Fruit fly (Drosophila melanogaster) whole organism, embryonic: ENCODE measurements around the gene shf.
A peak's percentile ranks its signal among the peaks of the same experiment; 100 is the strongest.

Experiments used
- CG14050 ChIP-seq: fragments of 200-800 bp; sonication (Bioruptor generic); IDR thresholded peaks from 3 replicates; pipeline ENCODE4 v1.3.6; 2022; ENCODE audit warnings: missing biosample characterization, missing genetic modification characterization
- CG15269 ChIP-seq: fragments of 200-800 bp; sonication (Bioruptor generic); optimal IDR thresholded peaks from 2 replicates; lab custom pipeline; 2018; ENCODE audit warnings: missing biosample characterization, mild to moderate bottlenecking, missing genetic modification characterization, moderate library complexity
- CG17361 ChIP-seq: fragments of 200-800 bp; sonication (Bioruptor generic); IDR thresholded peaks from 3 replicates; pipeline ENCODE4 v1.3.6; 2022; ENCODE audit warnings: missing biosample characterization, missing genetic modification characterization
- CG18011 ChIP-seq: fragments of 200-800 bp; sonication (Bioruptor generic); optimal IDR thresholded peaks from 2 replicates; lab custom pipeline; 2017; ENCODE audit warnings: missing biosample characterization, missing genetic modification characterization, mild to moderate bottlenecking, moderate library complexity, missing genotype
- CG18476 ChIP-seq: fragments of 200-800 bp; sonication (Bioruptor generic); optimal IDR thresholded peaks from 2 replicates; lab custom pipeline; 2016; ENCODE audit warnings: missing biosample characterization, mild to moderate bottlenecking, missing genetic modification characterization
- CG2129 ChIP-seq: fragments of 200-800 bp; sonication (Bioruptor generic); IDR thresholded peaks from 2 replicates; pipeline ENCODE4 v1.3.6; 2022; ENCODE audit warnings: missing biosample characterization, missing genetic modification characterization; ENCODE audit not compliant: partially characterized antibody
- CG31365 ChIP-seq: fragments of 200-800 bp; sonication (Bioruptor generic); optimal IDR thresholded peaks from 2 replicates; lab custom pipeline; 2018; ENCODE audit warnings: missing biosample characterization, mild to moderate bottlenecking, missing genetic modification characterization
- CG31441 ChIP-seq: fragments of 200-800 bp; sonication (Bioruptor generic); IDR thresholded peaks from 2 replicates; pipeline ENCODE4 v1.3.6; 2022; ENCODE audit warnings: missing biosample characterization, missing genetic modification characterization
- CG32767 ChIP-seq: fragments of 200-800 bp; sonication (Bioruptor generic); IDR thresholded peaks from 2 replicates; pipeline ENCODE4 v1.3.6; 2022; ENCODE audit warnings: missing biosample characterization, missing genetic modification characterization
- CG3281 ChIP-seq: fragments of 200-800 bp; sonication (Bioruptor generic); optimal IDR thresholded peaks from 3 replicates; lab custom pipeline; 2017; ENCODE audit warnings: missing biosample characterization, mild to moderate bottlenecking, missing genetic modification characterization
- CG34376 ChIP-seq: fragments of 200-800 bp; sonication (Bioruptor generic); optimal IDR thresholded peaks from 2 replicates; lab custom pipeline; 2018; ENCODE audit warnings: missing biosample characterization, mild to moderate bottlenecking, missing genetic modification characterization
- CG3847 ChIP-seq: fragments of 200-800 bp; sonication (Bioruptor generic); IDR thresholded peaks from 2 replicates; pipeline ENCODE4 v1.3.6; 2022; ENCODE audit warnings: missing biosample characterization, missing genetic modification characterization
- CG4424 ChIP-seq: fragments of 200-800 bp; sonication (Bioruptor generic); optimal IDR thresholded peaks from 3 replicates; lab custom pipeline; 2016; ENCODE audit warnings: missing biosample characterization, missing genetic modification characterization
- CG4820 ChIP-seq: fragments of 200-800 bp; sonication (Bioruptor generic); optimal IDR thresholded peaks from 3 replicates; lab custom pipeline; 2016; ENCODE audit warnings: missing biosample characterization, missing genetic modification characterization
- CG6854 ChIP-seq: fragments of 200-800 bp; sonication (Bioruptor generic); optimal IDR thresholded peaks from 3 replicates; lab custom pipeline; 2017; ENCODE audit warnings: missing biosample characterization, mild to moderate bottlenecking, missing genetic modification characterization
- CG8089 ChIP-seq: fragments of 200-800 bp; sonication (Bioruptor generic); optimal IDR thresholded peaks from 3 replicates; lab custom pipeline; 2016; ENCODE audit warnings: missing biosample characterization, missing genetic modification characterization
- CG8359 ChIP-seq: fragments of 200-800 bp; sonication (Bioruptor generic); optimal IDR thresholded peaks from 2 replicates; lab custom pipeline; 2017; ENCODE audit warnings: missing biosample characterization, mild to moderate bottlenecking, missing genetic modification characterization, borderline replicate concordance
- CG9817 ChIP-seq: fragments of 200-800 bp; sonication (Bioruptor generic); optimal IDR thresholded peaks from 2 replicates; lab custom pipeline; 2018; ENCODE audit warnings: missing biosample characterization, mild to moderate bottlenecking, missing genetic modification characterization, moderate library complexity
- Dip2 ChIP-seq: fragments of 200-800 bp; sonication (Bioruptor generic); IDR thresholded peaks from 2 replicates; pipeline ENCODE4 v1.3.6; 2022; ENCODE audit warnings: missing biosample characterization, missing genetic modification characterization
- Doc3 ChIP-seq: fragments of 200-800 bp; sonication (Bioruptor generic); IDR thresholded peaks from 3 replicates; pipeline ENCODE4 v1.3.6; 2022; ENCODE audit warnings: missing biosample characterization, missing genetic modification characterization; ENCODE audit not compliant: partially characterized antibody
- Drgx ChIP-seq: fragments of 200-800 bp; sonication (Bioruptor generic); IDR thresholded peaks from 2 replicates; pipeline ENCODE4 v1.3.6; 2022; ENCODE audit warnings: missing biosample characterization, missing genetic modification characterization
- MBD-R2 ChIP-seq: fragments of 200-800 bp; sonication (Bioruptor generic); IDR thresholded peaks from 2 replicates; pipeline ENCODE4 v1.3.6; 2022; ENCODE audit warnings: missing biosample characterization, missing genetic modification characterization
- Med ChIP-seq: fragments of 200-800 bp; sonication (Bioruptor generic); peaks from one replicate; lab custom pipeline; 2016; ENCODE audit warnings: missing biosample characterization, missing genetic modification characterization, mild to moderate bottlenecking, inconsistent platforms, moderate library complexity
- Rfx ChIP-seq: fragments of 200-800 bp; sonication (Bioruptor generic); IDR thresholded peaks from 2 replicates; pipeline ENCODE4 v1.3.6; 2022; ENCODE audit warnings: missing biosample characterization, missing genetic modification characterization
- Side ChIP-seq: fragments of 200-800 bp; sonication (Bioruptor generic); optimal IDR thresholded peaks from 2 replicates; lab custom pipeline; 2016; ENCODE audit warnings: missing biosample characterization, missing genetic modification characterization
- Sox100B ChIP-seq: fragments of 200-800 bp; sonication (Bioruptor generic); optimal IDR thresholded peaks from 3 replicates; lab custom pipeline; 2018; ENCODE audit warnings: missing biosample characterization, mild to moderate bottlenecking, missing genetic modification characterization
- bab2 ChIP-seq: fragments of 200-800 bp; sonication (Bioruptor generic); optimal IDR thresholded peaks from 2 replicates; lab custom pipeline; 2016; ENCODE audit warnings: missing biosample characterization, missing genetic modification characterization
- cato ChIP-seq: fragments of 200-800 bp; sonication (Bioruptor generic); optimal IDR thresholded peaks from 2 replicates; lab custom pipeline; 2016; ENCODE audit warnings: missing biosample characterization, missing genetic modification characterization, borderline replicate concordance
- chif ChIP-seq, 2 experiments: fragments of 200-800 bp; sonication (Bioruptor generic); optimal IDR thresholded peaks; 3 replicates each; lab custom pipeline; 2016; ENCODE audit warnings: missing biosample characterization in 2 of 2, missing genetic modification characterization in 2 of 2
- cwo ChIP-seq: fragments of 200-800 bp; sonication (Bioruptor generic); optimal IDR thresholded peaks from 3 replicates; lab custom pipeline; 2017; ENCODE audit warnings: missing biosample characterization, missing genetic modification characterization, mild to moderate bottlenecking, moderate library complexity, missing genetic modification reagents
- en ChIP-seq: fragments of 200-800 bp; sonication (Bioruptor generic); optimal IDR thresholded peaks from 2 replicates; lab custom pipeline; 2016; ENCODE audit warnings: missing biosample characterization, missing genetic modification characterization
- fu2 ChIP-seq: fragments of 200-800 bp; sonication (Bioruptor generic); optimal IDR thresholded peaks from 2 replicates; lab custom pipeline; 2016; ENCODE audit warnings: missing biosample characterization, missing genetic modification characterization
- grn ChIP-seq: fragments of 200-800 bp; sonication (Bioruptor generic); optimal IDR thresholded peaks from 3 replicates; lab custom pipeline; 2017; ENCODE audit warnings: missing biosample characterization, missing genetic modification characterization
- kah ChIP-seq: fragments of 200-800 bp; sonication (Bioruptor generic); optimal IDR thresholded peaks from 2 replicates; lab custom pipeline; 2018; ENCODE audit warnings: missing biosample characterization, mild to moderate bottlenecking, missing genetic modification characterization
- mirr ChIP-seq: fragments of 200-800 bp; sonication (Bioruptor generic); optimal IDR thresholded peaks from 3 replicates; lab custom pipeline; 2018; ENCODE audit warnings: missing biosample characterization, mild to moderate bottlenecking, missing genetic modification characterization
- mld ChIP-seq: fragments of 200-800 bp; sonication (Bioruptor generic); IDR thresholded peaks from 3 replicates; pipeline ENCODE4 v1.3.6; 2022; ENCODE audit warnings: missing biosample characterization, missing genetic modification characterization; ENCODE audit not compliant: partially characterized antibody
- nerfin-2 ChIP-seq: fragments of 200-800 bp; sonication (Bioruptor generic); IDR thresholded peaks from 2 replicates; pipeline ENCODE4 v1.3.6; 2022; ENCODE audit warnings: missing biosample characterization, missing genetic modification characterization; ENCODE audit not compliant: partially characterized antibody
- odd ChIP-seq: fragments of 200-800 bp; sonication (Bioruptor generic); optimal IDR thresholded peaks from 2 replicates; lab custom pipeline; 2017; ENCODE audit warnings: missing biosample characterization, mild to moderate bottlenecking, missing genetic modification characterization
- phol ChIP-seq: fragments of 200-800 bp; sonication (Bioruptor generic); optimal IDR thresholded peaks from 3 replicates; lab custom pipeline; 2018; ENCODE audit warnings: missing biosample characterization, mild to moderate bottlenecking, missing genetic modification characterization, moderate library complexity
- pzg ChIP-seq: fragments of 200-800 bp; sonication (Bioruptor generic); optimal IDR thresholded peaks from 3 replicates; lab custom pipeline; 2018; ENCODE audit warnings: missing biosample characterization, mild to moderate bottlenecking, missing genetic modification characterization, moderate library complexity
- sc ChIP-seq, 3 experiments: fragments of >200 bp in 2 of 3; fragments of 200-800 bp in 1 of 3; sonication (Bioruptor generic) in 1 of 3; optimal IDR thresholded peaks; 2 replicates in 2 of 3; 3 replicates in 1 of 3; lab custom pipeline; 2017; ENCODE audit warnings: mild to moderate bottlenecking in 1 of 3, missing biosample characterization in 1 of 3, missing genetic modification characterization in 1 of 3, missing genetic modification reagents in 1 of 3
- sens-2 ChIP-seq: fragments of 200-800 bp; sonication (Bioruptor generic); IDR thresholded peaks from 2 replicates; pipeline ENCODE4 v1.3.6; 2022; ENCODE audit warnings: missing biosample characterization, missing genetic modification characterization
- shn ChIP-seq: fragments of 200-800 bp; sonication (Bioruptor generic); optimal IDR thresholded peaks from 3 replicates; lab custom pipeline; 2016; ENCODE audit warnings: missing biosample characterization, missing genetic modification characterization
- sim ChIP-seq: fragments of 200-800 bp; sonication (Bioruptor generic); IDR thresholded peaks from 2 replicates; pipeline ENCODE4 v1.3.6; 2022; ENCODE audit warnings: missing biosample characterization, missing genetic modification characterization
- so ChIP-seq: fragments of 200-800 bp; sonication (Bioruptor generic); IDR thresholded peaks from 3 replicates; pipeline ENCODE4 v1.3.6; 2022; ENCODE audit warnings: missing biosample characterization, missing genetic modification characterization
- ssp ChIP-seq: fragments of 200-800 bp; sonication (Bioruptor generic); IDR thresholded peaks from 2 replicates; pipeline ENCODE4 v1.3.6; 2022; ENCODE audit warnings: missing biosample characterization, missing genetic modification characterization
- tgo ChIP-seq: fragments of 200-800 bp; sonication (Bioruptor generic); IDR thresholded peaks from 3 replicates; pipeline ENCODE4 v1.3.6; 2022; ENCODE audit warnings: missing biosample characterization, missing genetic modification characterization
- twi ChIP-seq: fragments of 200-800 bp; optimal IDR thresholded peaks from 2 replicates; lab custom pipeline; 2019; ENCODE audit warnings: missing biosample characterization, mild to moderate bottlenecking, missing genetic modification characterization, moderate library complexity
- unpg ChIP-seq: fragments of 200-800 bp; sonication (Bioruptor generic); optimal IDR thresholded peaks from 3 replicates; lab custom pipeline; 2018; ENCODE audit warnings: missing biosample characterization, mild to moderate bottlenecking, missing genetic modification characterization, moderate library complexity
- zen ChIP-seq: fragments of 200-800 bp; sonication (Bioruptor generic); optimal IDR thresholded peaks from 3 replicates; lab custom pipeline; 2018; ENCODE audit warnings: missing biosample characterization, mild to moderate bottlenecking, missing genetic modification characterization, moderate library complexity

shf gene

dm6 chrX:6793390-6793789, 13.9 kb upstream of the shf start (continued):
- peak; percentile 34 for TF ChIP-seq odd
- TF ChIP-seq CG18476 (GFP tag; lab: Kevin White, UChicago), result peak; percentile 3
- peak; percentile 30; the same call in 1 of the 2 replicates for TF ChIP-seq CG32767 (GFP tag; lab: Robert Waterston, UW)
- peak; percentile 45 for TF ChIP-seq cwo (GFP tag; lab: Kevin White, UChicago)
- peak; percentile 23 for TF ChIP-seq Sox100B (GFP tag; lab: Kevin White, UChicago)
- peak; percentile 37 for TF ChIP-seq en (GFP tag; lab: Kevin White, UChicago)
- TF ChIP-seq chif (GFP tag; optimal IDR thresholded peaks at IDR 0.05; lab: Kevin White, UChicago), result peak; percentile 48 to 74
- TF ChIP-seq CG14050 (GFP tag; lab: Robert Waterston, UW), result peak; percentile 56
- peak; percentile 77 for TF ChIP-seq CG9817 (tag; lab: Kevin White, UChicago)
- TF ChIP-seq CG6854 (GFP tag; lab: Kevin White, UChicago), result no peak
- TF ChIP-seq CG4424, result peak; percentile 44
- no peak for TF ChIP-seq nerfin-2 (GFP tag; lab: Robert Waterston, UW)
- peak; percentile 94 for TF ChIP-seq Med (GFP tag; lab: Kevin White, UChicago)
- TF ChIP-seq mirr, result no peak
- no peak for TF ChIP-seq mld
- TF ChIP-seq sc (optimal IDR thresholded peaks at IDR 0.05; lab: Kevin White, UChicago), result no peak
- TF ChIP-seq sc (GFP tag; optimal IDR thresholded peaks at IDR 0.05; lab: Kevin White, UChicago), result no peak
- peak; percentile 52; the same call in 1 of the 2 replicates for TF ChIP-seq MBD-R2 (GFP tag; lab: Robert Waterston, UW)
- TF ChIP-seq unpg (GFP tag; lab: Kevin White, UChicago), result peak; percentile 79
- peak; percentile 46 for TF ChIP-seq CG4820 (GFP tag; lab: Kevin White, UChicago)
- peak; percentile 22 for TF ChIP-seq CG18011 (GFP tag; lab: Kevin White, UChicago)
- TF ChIP-seq sim, result no peak
- TF ChIP-seq tgo (GFP tag; lab: Robert Waterston, UW), result peak; percentile 72
- peak; percentile 56 for TF ChIP-seq shn (GFP tag; lab: Kevin White, UChicago)
- TF ChIP-seq bab2, result peak; percentile 79
- TF ChIP-seq CG31441 (GFP tag; lab: Robert Waterston, UW), result peak; percentile 69
- TF ChIP-seq pzg, result no peak
- no peak for TF ChIP-seq CG8359 (GFP tag; lab: Kevin White, UChicago)
- TF ChIP-seq so (GFP tag; lab: Robert Waterston, UW), result peak; percentile 66; the same call in 1 of the 3 replicates
- peak; percentile 74 for TF ChIP-seq CG3281
- TF ChIP-seq CG17361 (GFP tag; lab: Robert Waterston, UW), result 0 out of 3 replicates have a peak, but pooled peaks have one; percentile 44
- peak; percentile 52 for TF ChIP-seq CG31365 (tag; lab: Kevin White, UChicago)
- no peak for TF ChIP-seq CG2129 (GFP tag; lab: Robert Waterston, UW)
- peak; percentile 74 for TF ChIP-seq Side (GFP tag; lab: Kevin White, UChicago)
- TF ChIP-seq grn (GFP tag; lab: Kevin White, UChicago), result peak; percentile 67
- TF ChIP-seq CG8089 (GFP tag; lab: Kevin White, UChicago), result peak; percentile 49
- peak; percentile 58; the same call in 1 of the 2 replicates for TF ChIP-seq sens-2 (GFP tag; lab: Robert Waterston, UW)
- peak; percentile 73 for TF ChIP-seq fu2 (GFP tag; lab: Kevin White, UChicago)
- TF ChIP-seq twi (tag; lab: Kevin White, UChicago), result no peak
- peak; percentile 81 for TF ChIP-seq CG15269 (tag; lab: Kevin White, UChicago)
- peak; percentile 70 for TF ChIP-seq CG3847 (GFP tag; lab: Robert Waterston, UW)
- TF ChIP-seq ssp (GFP tag; lab: Robert Waterston, UW), result peak; percentile 58
- TF ChIP-seq Dip2 (GFP tag; lab: Robert Waterston, UW), result no peak
- TF ChIP-seq kah, result peak; percentile 49
- TF ChIP-seq Doc3 (GFP tag; lab: Robert Waterston, UW), result no peak
- TF ChIP-seq Drgx, result peak; percentile 90
- TF ChIP-seq CG34376 (GFP tag; lab: Kevin White, UChicago), result no peak
- TF ChIP-seq phol (tag; lab: Kevin White, UChicago), result peak; percentile 59
- peak; percentile 43 for TF ChIP-seq cato (GFP tag; lab: Kevin White, UChicago)
- peak; percentile 91 for TF ChIP-seq Rfx (GFP tag; lab: Robert Waterston, UW)
- no peak for TF ChIP-seq zen (tag; lab: Kevin White, UChicago)
